Fruit fly (Drosophila melanogaster) whole organism, prepupa: ENCODE data around the gene CG9400.

Source experiments
- CG31627 ChIP-seq: fragments of 200-800 bp; sonication (Bioruptor generic); optimal IDR thresholded peaks from 3 replicates; lab custom pipeline; 2016; ENCODE audit warnings: missing biosample characterization, missing genetic modification characterization
- CG3919 ChIP-seq: fragments of 200-800 bp; sonication (Bioruptor generic); optimal IDR thresholded peaks from 3 replicates; lab custom pipeline; 2016; ENCODE audit warnings: missing biosample characterization, missing genetic modification characterization
- CG6163 ChIP-seq: fragments of 200-800 bp; sonication (Bioruptor generic); IDR thresholded peaks from 3 replicates; pipeline ENCODE4 v1.3.6; 2022; ENCODE audit warnings: missing biosample characterization, missing genetic modification characterization
- CG6854 ChIP-seq: fragments of 200-800 bp; sonication (Bioruptor generic); optimal IDR thresholded peaks from 2 replicates; lab custom pipeline; 2017; ENCODE audit warnings: missing biosample characterization, mild to moderate bottlenecking, missing genetic modification characterization
- CG8632 ChIP-seq: fragments of 200-800 bp; sonication (Bioruptor generic); optimal IDR thresholded peaks from 3 replicates; lab custom pipeline; 2016; ENCODE audit warnings: missing biosample characterization, missing genetic modification characterization
- OdsH ChIP-seq: fragments of 200-800 bp; sonication (Bioruptor generic); optimal IDR thresholded peaks from 3 replicates; lab custom pipeline; 2016; ENCODE audit warnings: missing biosample characterization, missing genetic modification characterization
- Sox14 ChIP-seq: fragments of 200-800 bp; sonication (Bioruptor generic); optimal IDR thresholded peaks from 3 replicates; lab custom pipeline; 2016; ENCODE audit warnings: missing biosample characterization, missing genetic modification characterization
- dac ChIP-seq: fragments of 200-800 bp; sonication (Bioruptor generic); optimal IDR thresholded peaks from 2 replicates; lab custom pipeline; 2017; ENCODE audit warnings: missing biosample characterization, mild to moderate bottlenecking, missing genetic modification characterization
- lz ChIP-seq: fragments of 200-800 bp; sonication (Bioruptor generic); optimal IDR thresholded peaks from 3 replicates; lab custom pipeline; 2016; ENCODE audit warnings: missing biosample characterization, missing genetic modification characterization
- spab ChIP-seq: fragments of 200-800 bp; sonication (Bioruptor generic); optimal IDR thresholded peaks from 2 replicates; lab custom pipeline; 2017; ENCODE audit warnings: missing biosample characterization, mild to moderate bottlenecking, missing genetic modification characterization, missing genetic modification reagents

DNA sequence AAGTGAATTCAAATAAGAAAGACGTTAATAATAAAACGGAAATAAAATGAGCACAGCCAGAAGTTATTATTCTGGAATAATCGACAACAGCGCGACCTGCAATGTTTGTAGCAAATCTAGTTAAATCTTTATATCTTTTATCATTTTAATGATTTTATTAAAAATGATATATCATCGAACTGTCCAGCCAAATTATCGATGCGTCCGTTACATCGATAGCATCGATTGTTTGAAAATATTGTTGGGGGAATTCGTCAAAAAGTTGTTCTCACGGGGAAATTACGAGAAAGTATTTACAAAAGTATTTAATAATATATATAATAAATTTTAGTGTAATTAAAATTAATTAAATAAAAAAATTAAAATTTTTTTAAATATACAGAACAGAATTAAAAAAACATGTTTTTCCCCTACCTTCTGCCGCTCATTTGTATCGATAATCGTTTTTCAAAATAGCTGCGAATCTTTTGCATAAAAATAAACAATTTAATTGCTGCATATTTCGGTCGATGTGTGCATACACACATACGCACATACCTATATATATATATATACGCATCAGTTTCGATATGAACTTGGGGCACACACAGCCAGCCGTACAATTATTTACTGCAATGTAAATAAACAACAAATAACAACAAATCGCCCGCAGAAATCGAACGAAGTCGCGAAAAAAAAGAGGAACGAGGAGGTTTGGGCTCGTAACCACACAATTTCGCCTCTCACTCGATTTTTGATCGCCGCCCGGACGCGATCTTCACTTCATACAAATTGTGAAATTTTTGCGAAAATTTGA, 46.1 kb downstream of the CG9400 start, which contains the start of gene CG32599:
- TF ChIP-seq CG6163, result peak; percentile 41; the same call in 1 of the 3 replicates
- TF ChIP-seq CG3919 (GFP tag; lab: Kevin White, UChicago), result no peak
- TF ChIP-seq Sox14, result no peak
- TF ChIP-seq CG6854 (GFP tag; lab: Kevin White, UChicago), result no peak
- no peak for TF ChIP-seq spab (GFP tag; lab: Kevin White, UChicago)
- no peak for TF ChIP-seq dac
- peak; percentile 3 for TF ChIP-seq OdsH (GFP tag; lab: Kevin White, UChicago)
- TF ChIP-seq CG8632 (GFP tag; lab: Kevin White, UChicago), result peak; percentile 19
- TF ChIP-seq lz (GFP tag; lab: Kevin White, UChicago), result no peak
- TF ChIP-seq CG31627 (GFP tag; lab: Kevin White, UChicago), result no peak
